Fruit fly (Drosophila melanogaster): ENCODE data around the gene grp.

The grp gene

DNA sequence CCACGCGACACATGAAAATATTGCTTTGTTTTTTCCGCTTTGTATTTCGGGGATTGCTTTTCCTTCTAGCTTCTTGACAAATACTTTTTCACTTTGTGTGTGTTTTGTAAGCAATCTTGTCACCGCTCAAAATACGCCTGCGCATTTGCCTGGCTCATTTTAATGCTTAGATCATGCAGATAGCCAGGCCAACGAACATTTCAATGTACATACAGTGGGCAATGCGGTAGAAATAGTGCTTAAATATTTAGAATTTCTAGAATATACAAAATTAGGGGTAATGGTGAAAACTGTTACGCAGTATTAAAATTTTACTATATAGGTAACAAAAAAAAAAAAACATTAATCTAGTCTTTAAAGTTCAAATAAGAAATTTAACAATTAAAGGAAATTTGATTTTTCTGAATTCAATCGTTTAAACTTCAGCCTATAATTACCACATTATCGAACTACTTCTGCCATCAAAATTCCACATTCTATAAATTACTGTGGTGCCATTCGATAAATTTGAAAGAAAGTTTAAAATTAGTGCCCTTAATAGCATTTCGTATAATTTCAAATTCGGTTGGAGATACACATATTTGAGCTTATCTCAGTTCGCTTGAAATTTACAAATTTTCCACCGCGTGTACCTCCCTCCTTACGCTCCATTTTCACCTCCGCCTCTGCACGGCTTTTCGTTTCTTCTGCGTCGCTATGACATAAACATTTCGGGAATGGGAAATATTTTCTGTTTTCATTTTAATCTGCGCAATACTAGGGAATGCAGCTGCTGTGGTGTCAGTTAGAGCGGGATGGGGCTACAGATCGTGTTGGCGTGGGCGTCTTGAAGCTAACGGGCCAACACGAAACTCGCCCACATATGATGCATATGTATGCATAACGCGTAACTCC is 27.3 kb downstream of the grp start:
- TF ChIP-seq Hnf4 (GFP tag; optimal IDR thresholded peaks at IDR 0.05) (no peak), Sp1 (GFP tag; optimal IDR thresholded peaks at IDR 0.05) (no peak), h (GFP tag; optimal IDR thresholded peaks at IDR 0.05) (no peak), CG32264 (GFP tag; optimal IDR thresholded peaks at IDR 0.05) (no peak), Rel (GFP tag; optimal IDR thresholded peaks at IDR 0.05) (no peak), Rel (tag; optimal IDR thresholded peaks at IDR 0.05) (no peak), N (GFP tag; optimal IDR thresholded peaks at IDR 0.05) (no peak), br (GFP tag; optimal IDR thresholded peaks at IDR 0.05) (no peak), ey (GFP tag; optimal IDR thresholded peaks at IDR 0.05) (no peak), psq (GFP tag; optimal IDR thresholded peaks at IDR 0.05) (no peak), Hr83 (GFP tag; optimal IDR thresholded peaks at IDR 0.05; ENCODE audit: poor library complexity, severe bottlenecking) (no peak), jim (GFP tag; optimal IDR thresholded peaks at IDR 0.05) (no peak)

- TF ChIP-seq CG32264 (GFP tag; optimal IDR thresholded peaks at IDR 0.05) = no peak
- TF ChIP-seq Hr83 (GFP tag; optimal IDR thresholded peaks at IDR 0.05; ENCODE audit: poor library complexity, severe bottlenecking) = no peak
- TF ChIP-seq N (GFP tag; optimal IDR thresholded peaks at IDR 0.05) = no peak
- TF ChIP-seq pan (optimal IDR thresholded peaks at IDR 0.05) = no peak
- no peak for TF ChIP-seq dmrt93B (GFP tag; optimal IDR thresholded peaks at IDR 0.05)
- no peak for TF ChIP-seq Hr78 (GFP tag; optimal IDR thresholded peaks at IDR 0.05)
- no peak for TF ChIP-seq Jra (GFP tag; optimal IDR thresholded peaks at IDR 0.05)
Observed at dm6 chr2L:16709693-16710092, 29.8 kb downstream of the grp start.

DNA sequence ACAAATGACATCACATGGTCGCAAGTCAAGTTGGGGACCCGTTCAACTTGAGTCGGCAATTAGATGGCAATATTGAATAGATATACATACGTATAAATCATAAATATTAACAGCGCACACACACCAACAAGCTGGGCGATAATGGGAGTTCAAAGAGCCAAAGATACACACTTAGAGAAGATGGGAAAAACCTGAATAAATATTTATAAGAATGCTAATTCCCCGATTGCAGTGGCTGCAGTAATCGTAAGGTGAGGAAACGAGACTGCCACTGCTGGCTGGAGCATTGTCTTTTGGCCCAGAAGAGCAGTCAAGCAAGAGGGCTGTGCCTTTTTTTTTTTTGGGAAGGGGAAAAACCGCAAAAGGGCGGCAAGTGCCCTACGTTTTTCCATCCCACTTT is 30.4 kb downstream of the grp start:
- no peak for TF ChIP-seq jim (GFP tag; optimal IDR thresholded peaks at IDR 0.05)
- no peak for TF ChIP-seq Dfd (GFP tag; optimal IDR thresholded peaks at IDR 0.05)
- TF ChIP-seq CrebA (GFP tag; optimal IDR thresholded peaks at IDR 0.05; ENCODE audit: borderline replicate concordance) = no peak
- no peak for TF ChIP-seq psq (GFP tag; optimal IDR thresholded peaks at IDR 0.05)
- no peak for TF ChIP-seq fru (GFP tag; optimal IDR thresholded peaks at IDR 0.05)
- no peak for TF ChIP-seq Abd-B (GFP tag; optimal IDR thresholded peaks at IDR 0.05)
- TF ChIP-seq pan (optimal IDR thresholded peaks at IDR 0.05) = no peak
- TF ChIP-seq sage (GFP tag; optimal IDR thresholded peaks at IDR 0.05) = no peak
- no peak for TF ChIP-seq Hnf4 (GFP tag; optimal IDR thresholded peaks at IDR 0.05)
- no peak for TF ChIP-seq br (GFP tag; optimal IDR thresholded peaks at IDR 0.05)
- TF ChIP-seq sv (GFP tag; optimal IDR thresholded peaks at IDR 0.05) = no peak

DNA sequence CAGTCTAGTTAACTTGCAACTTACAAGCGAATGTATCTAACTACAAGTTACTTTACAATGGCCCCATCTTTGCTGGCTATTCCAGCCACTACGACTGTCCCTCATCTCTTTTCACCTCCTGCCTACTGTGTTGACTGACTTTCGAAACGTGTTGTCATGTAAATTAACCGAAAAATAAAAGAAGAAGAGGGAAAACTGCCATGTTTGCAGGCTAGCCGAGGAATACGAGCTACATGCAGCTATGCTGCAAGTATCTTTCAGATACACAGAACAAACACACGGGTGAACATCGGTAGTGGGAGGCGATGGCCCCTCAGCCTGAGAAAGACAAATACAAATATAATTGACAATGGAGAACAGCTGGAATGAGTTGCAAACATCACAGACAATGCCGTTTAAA is 30.8 kb downstream of the grp start:
- TF ChIP-seq GATAd (GFP tag; optimal IDR thresholded peaks at IDR 0.05) (no peak), Jra (GFP tag; optimal IDR thresholded peaks at IDR 0.05) (no peak), Myc (optimal IDR thresholded peaks at IDR 0.05) (no peak), dmrt93B (GFP tag; optimal IDR thresholded peaks at IDR 0.05) (no peak), CG32264 (GFP tag; optimal IDR thresholded peaks at IDR 0.05) (no peak), Hnf4 (GFP tag; optimal IDR thresholded peaks at IDR 0.05) (no peak), Hr78 (GFP tag; optimal IDR thresholded peaks at IDR 0.05) (no peak), sage (GFP tag; optimal IDR thresholded peaks at IDR 0.05) (no peak), dl (GFP tag; optimal IDR thresholded peaks at IDR 0.05; ENCODE audit: insufficient read depth in 1 of 2, partially characterized antibody in 2 of 2) (no peak), lola (GFP tag; optimal IDR thresholded peaks at IDR 0.05) (no peak), pan (optimal IDR thresholded peaks at IDR 0.05) (no peak), rgr (GFP tag; optimal IDR thresholded peaks at IDR 0.05) (no peak), OdsH (GFP tag; optimal IDR thresholded peaks at IDR 0.05) (no peak), CG9705 (GFP tag; optimal IDR thresholded peaks at IDR 0.05) (no peak)

DNA sequence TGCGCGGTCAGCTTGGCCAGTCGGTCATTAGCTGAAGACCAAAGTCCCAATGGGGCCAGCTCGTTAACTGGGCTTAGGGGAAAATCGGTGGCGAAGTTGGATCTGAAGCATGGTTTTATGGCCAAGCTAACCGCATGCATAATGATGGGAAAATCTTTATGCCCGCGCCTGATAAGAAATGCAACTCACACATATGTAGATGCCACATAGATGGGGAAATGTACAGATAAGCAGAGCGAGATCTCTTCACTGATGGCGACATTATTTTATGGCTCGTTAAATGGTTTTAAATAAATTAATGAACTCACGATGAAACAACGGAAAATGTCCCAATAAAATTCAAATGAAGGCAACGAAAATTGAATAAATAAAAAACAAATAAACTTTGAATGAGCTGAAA is 32.0 kb downstream of the grp start:
- TF ChIP-seq CrebA (GFP tag; optimal IDR thresholded peaks at IDR 0.05; ENCODE audit: borderline replicate concordance) = no peak
- TF ChIP-seq Sp1 (GFP tag; optimal IDR thresholded peaks at IDR 0.05) = no peak
- TF ChIP-seq Abd-B (GFP tag; optimal IDR thresholded peaks at IDR 0.05) = no peak
- TF ChIP-seq Rel (GFP tag; optimal IDR thresholded peaks at IDR 0.05) = no peak
- no peak for TF ChIP-seq Rel (tag; optimal IDR thresholded peaks at IDR 0.05)
- no peak for TF ChIP-seq rgr (GFP tag; optimal IDR thresholded peaks at IDR 0.05)
- no peak for TF ChIP-seq CG9705 (GFP tag; optimal IDR thresholded peaks at IDR 0.05)
- no peak for TF ChIP-seq h (GFP tag; optimal IDR thresholded peaks at IDR 0.05)
- no peak for TF ChIP-seq usp (GFP tag; optimal IDR thresholded peaks at IDR 0.05)
- no peak for TF ChIP-seq foxo (GFP tag; optimal IDR thresholded peaks at IDR 0.05)
- TF ChIP-seq dmrt93B (GFP tag; optimal IDR thresholded peaks at IDR 0.05) = no peak
- no peak for TF ChIP-seq sv (GFP tag; optimal IDR thresholded peaks at IDR 0.05)
- no peak for TF ChIP-seq tai (GFP tag; optimal IDR thresholded peaks at IDR 0.05)
- TF ChIP-seq CG32264 (GFP tag; optimal IDR thresholded peaks at IDR 0.05) = no peak
- no peak for TF ChIP-seq GATAd (GFP tag; optimal IDR thresholded peaks at IDR 0.05)
- no peak for TF ChIP-seq Hr78 (GFP tag; optimal IDR thresholded peaks at IDR 0.05)
- no peak for TF ChIP-seq Dfd (GFP tag; optimal IDR thresholded peaks at IDR 0.05)
- TF ChIP-seq Vsx2 (GFP tag; optimal IDR thresholded peaks at IDR 0.05; ENCODE audit: partially characterized antibody) = no peak
- no peak for TF ChIP-seq lola (GFP tag; optimal IDR thresholded peaks at IDR 0.05)
- TF ChIP-seq br (GFP tag; optimal IDR thresholded peaks at IDR 0.05) = no peak
